Worm (Caenorhabditis elegans) whole organism, early embryonic: ENCODE measurements around the gene cst-2.

Experiments used
- F13C5.2 ChIP-seq: sonication (generic microtip); optimal IDR thresholded peaks from 2 replicates; lab custom pipeline; 2017; ENCODE audit warnings: mild to moderate bottlenecking, missing genetic modification characterization, inconsistent platforms, missing compliant biosample characterization
- ama-1 ChIP-seq: fragments of 150-350 bp; optimal IDR thresholded peaks from 2 replicates; lab custom pipeline; 2014
- ets-7 ChIP-seq: sonication (generic microtip); optimal IDR thresholded peaks from 2 replicates; lab custom pipeline; 2016; ENCODE audit warnings: missing genotype, missing genetic modification characterization, missing compliant biosample characterization
- flt-1 ChIP-seq: fragments of 200-800 bp; sonication (Bioruptor generic); IDR thresholded peaks from 2 replicates; pipeline ENCODE4 v1.3.6; 2022; ENCODE audit warnings: missing genetic modification characterization, missing compliant biosample characterization
- hmbx-1 ChIP-seq: sonication (generic microtip); optimal IDR thresholded peaks from 2 replicates; lab custom pipeline; 2016; ENCODE audit warnings: mild to moderate bottlenecking, missing genetic modification characterization, missing compliant biosample characterization
- pes-1 ChIP-seq: fragments of 200-800 bp; sonication (Bioruptor generic); IDR thresholded peaks from 2 replicates; pipeline ENCODE4 v1.3.6; 2022; ENCODE audit warnings: missing genetic modification reagents, missing genetic modification characterization, missing compliant biosample characterization
- sea-1 ChIP-seq: fragments of 200-800 bp; sonication (Bioruptor generic); conservative IDR thresholded peaks from 2 replicates; pipeline ENCODE4 v1.3.6; 2022; ENCODE audit warnings: missing genetic modification characterization, missing compliant biosample characterization
- tbx-11 ChIP-seq: fragments of 200-800 bp; sonication (Bioruptor generic); IDR thresholded peaks from 2 replicates; pipeline ENCODE4 v1.3.6; 2022; ENCODE audit warnings: missing genetic modification characterization, missing compliant biosample characterization
- tra-4 ChIP-seq: sonication (generic microtip); optimal IDR thresholded peaks from 2 replicates; lab custom pipeline; 2017; ENCODE audit warnings: missing genetic modification characterization, missing compliant biosample characterization

DNA sequence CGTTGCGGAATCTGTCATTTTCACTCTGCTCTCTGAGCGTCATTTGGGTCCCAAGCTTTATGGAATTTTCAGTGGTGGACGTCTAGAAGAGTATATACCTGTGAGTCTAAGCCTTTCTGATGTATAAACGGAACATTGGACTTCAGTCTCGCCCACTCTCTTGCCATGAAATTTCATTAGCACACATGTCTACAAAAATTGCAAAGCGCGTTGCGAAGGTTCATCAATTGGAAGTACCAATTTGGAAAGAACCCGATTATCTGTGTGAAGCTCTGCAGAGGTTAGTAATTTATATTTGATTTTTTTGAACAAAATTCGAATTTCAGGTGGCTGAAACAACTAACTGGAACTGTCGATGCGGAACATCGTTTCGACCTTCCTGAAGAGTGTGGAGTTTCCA is 46.0 kb downstream of the cst-2 start:
- TF ChIP-seq ama-1 (lab: Kevin White, UChicago) (no peak), sea-1 (GFP tag; lab: Robert Waterston, UW) (no peak), F13C5.2 (tag; lab: Kevin White, UChicago) (no peak), tbx-11 (GFP tag; lab: Robert Waterston, UW) (no peak), flt-1 (GFP tag; lab: Robert Waterston, UW) (no peak), pes-1 (no peak), hmbx-1 (tag; lab: Kevin White, UChicago) (no peak), ets-7 (no peak), tra-4 (no peak)
